Worm (Caenorhabditis elegans) whole organism, mixed stage, embryonic: Measurements from ENCODE around the gene msp-50.

Source experiments
- ham-2 ChIP-seq: fragments of 200-800 bp; sonication (Bioruptor generic); optimal IDR thresholded peaks from 2 replicates; lab custom pipeline; 2018; ENCODE audit warnings: mild to moderate bottlenecking, missing genetic modification characterization, missing compliant biosample characterization
- hlh-1 ChIP-seq: fragments of 150-350 bp; optimal IDR thresholded peaks from 2 replicates; lab custom pipeline; 2014; ENCODE audit warnings: missing biosample characterization, missing genetic modification reagents, missing genetic modification characterization
- lsy-2 ChIP-seq: fragments of 150-350 bp; optimal IDR thresholded peaks from 2 replicates; lab custom pipeline; 2014; ENCODE audit warnings: missing biosample characterization, missing genetic modification characterization
- mep-1 ChIP-seq: fragments of 150-350 bp; optimal IDR thresholded peaks from 2 replicates; lab custom pipeline; 2017; ENCODE audit warnings: missing biosample characterization, missing genetic modification reagents, missing genetic modification characterization, inconsistent platforms
- mls-2 ChIP-seq: sonication (generic microtip); optimal IDR thresholded peaks from 2 replicates; lab custom pipeline; 2016; ENCODE audit warnings: mild to moderate bottlenecking, missing genetic modification characterization, moderate library complexity, missing compliant biosample characterization
- nhr-28 ChIP-seq: fragments of 150-350 bp; optimal IDR thresholded peaks from 2 replicates; lab custom pipeline; 2014; ENCODE audit warnings: missing biosample characterization, missing genetic modification characterization
- nhr-76 ChIP-seq: sonication (generic microtip); optimal IDR thresholded peaks from 2 replicates; lab custom pipeline; 2017; ENCODE audit warnings: missing biosample characterization, missing genetic modification characterization
- pha-4 ChIP-seq: fragments of 150-350 bp; optimal IDR thresholded peaks from 2 replicates; lab custom pipeline; 2018; ENCODE audit warnings: missing biosample characterization, missing genetic modification reagents, missing genetic modification characterization
- snpc-4 ChIP-seq: fragments of 150-350 bp; optimal IDR thresholded peaks from 2 replicates; lab custom pipeline; 2014; ENCODE audit warnings: missing biosample characterization, missing genetic modification characterization
- unc-39 ChIP-seq: fragments of 150-350 bp; optimal IDR thresholded peaks from 2 replicates; lab custom pipeline; 2014; ENCODE audit warnings: missing biosample characterization, missing genetic modification characterization
- unc-62 ChIP-seq: fragments of 150-350 bp; optimal IDR thresholded peaks from 2 replicates; lab custom pipeline; 2014; ENCODE audit warnings: missing biosample characterization, missing genetic modification reagents, missing genetic modification characterization
- zip-8 ChIP-seq: fragments of 150-350 bp; optimal IDR thresholded peaks from 2 replicates; lab custom pipeline; 2014; ENCODE audit warnings: missing biosample characterization, missing genetic modification characterization
- ztf-11 ChIP-seq: fragments of 150-350 bp; optimal IDR thresholded peaks from 2 replicates; lab custom pipeline; 2014; ENCODE audit warnings: missing biosample characterization, missing genetic modification characterization

ce11 chrII:5199497-5199896, at the start of gene msp-50:
- TF ChIP-seq pha-4 (tag; lab: Kevin White, UChicago) (no peak), nhr-76 (no peak), snpc-4 (tag; lab: Kevin White, UChicago) (no peak), ztf-11 (no peak), unc-39 (no peak), unc-62 (no peak), zip-8 (tag; lab: Kevin White, UChicago) (no peak), ham-2 (no peak), nhr-28 (tag; lab: Kevin White, UChicago) (no peak), mep-1 (tag; lab: Kevin White, UChicago) (no peak), mls-2 (tag; lab: Kevin White, UChicago) (no peak), lsy-2 (tag; lab: Kevin White, UChicago) (no peak), hlh-1 (tag; lab: Kevin White, UChicago) (no peak)
